Worm (Caenorhabditis elegans) whole organism, young adult: ENCODE measurements around the gene F57G9.3.

Experiments
- bed-2 ChIP-seq: fragments of 200-800 bp; sonication (Bioruptor generic); IDR thresholded peaks from 2 replicates; pipeline ENCODE4 v1.3.6; 2022; ENCODE audit warnings: missing genetic modification reagents, missing genetic modification characterization, missing compliant biosample characterization
- ztf-6 ChIP-seq: fragments of 200-800 bp; sonication (Bioruptor generic); IDR thresholded peaks from 2 replicates; pipeline ENCODE4 v1.3.6; 2022; ENCODE audit warnings: missing genetic modification reagents, missing genetic modification characterization, missing compliant biosample characterization

DNA sequence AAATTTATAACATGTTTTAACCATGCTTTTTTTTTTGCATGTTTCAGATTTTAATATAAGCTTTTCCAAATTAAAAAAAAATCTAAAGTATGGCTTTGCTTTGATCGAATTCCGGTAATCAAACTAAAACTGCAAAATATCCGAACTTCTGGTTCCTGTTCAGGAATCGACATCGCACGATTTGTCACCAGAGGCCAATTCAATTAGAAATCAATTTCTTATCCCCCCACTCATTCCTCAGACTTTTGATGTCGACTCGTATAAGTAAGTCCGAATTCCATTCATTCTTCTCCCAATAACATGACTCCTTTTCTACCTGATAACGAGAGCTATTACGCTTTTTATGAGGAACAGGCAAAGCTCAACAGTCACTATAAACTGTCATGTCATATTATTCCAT lies 38.2 kb upstream of the F57G9.3 start, which contains the start of gene srh-27:
- no peak for TF ChIP-seq ztf-6 (GFP tag; lab: Robert Waterston, UW)
- TF ChIP-seq bed-2 (GFP tag; lab: Robert Waterston, UW), result no peak
